Worm (Caenorhabditis elegans): Measurements from ENCODE around the gene C15C8.8.

C15C8.8 gene

ce11 chrV:12784861-12785260 lies 32.6 kb upstream of the C15C8.8 start, which contains the start of gene sre-20:
Gene sre-20, minus strand, starts transcription at chrV:12784961.
- TF ChIP-seq set-16 (GFP tag; IDR thresholded peaks at IDR 0.05): no peak

- peak; percentile 67 for TF ChIP-seq zfp-3 (GFP tag; conservative IDR thresholded peaks at IDR 0.05)
- TF ChIP-seq tag-97 (GFP tag; IDR thresholded peaks at IDR 0.05): no peak
- TF ChIP-seq aha-1 (tag): peak; percentile 82
- TF ChIP-seq zag-1 (tag; optimal IDR thresholded peaks at IDR 0.05): no peak
- TF ChIP-seq nhr-11 (tag; optimal IDR thresholded peaks at IDR 0.05): no peak
- no peak for TF ChIP-seq skn-1 (tag; optimal IDR thresholded peaks at IDR 0.05)
- TF ChIP-seq ZK337.2 (GFP tag; IDR thresholded peaks at IDR 0.05): no peak
- peak; percentile 55; the same call in 1 of the 2 replicates for TF ChIP-seq Y75B8A.6 (GFP tag; IDR thresholded peaks at IDR 0.05)
- TF ChIP-seq nhr-6 (tag; optimal IDR thresholded peaks at IDR 0.05): peak; percentile 73
- TF ChIP-seq daf-12 (tag; optimal IDR thresholded peaks at IDR 0.05): no peak
- TF ChIP-seq lin-29 (GFP tag; IDR thresholded peaks at IDR 0.05): peak; percentile 67
- peak; percentile 56 for TF ChIP-seq hlh-11 (tag; optimal IDR thresholded peaks at IDR 0.05)
- TF ChIP-seq nhr-25 (tag; optimal IDR thresholded peaks at IDR 0.05; ENCODE audit: borderline replicate concordance, insufficient read depth): no peak
- TF ChIP-seq R02D3.7 (tag; optimal IDR thresholded peaks at IDR 0.05): no peak
- peak; percentile 90; the same call in 1 of the 2 replicates for TF ChIP-seq F44E2.7 (GFP tag; IDR thresholded peaks at IDR 0.05)
- TF ChIP-seq vab-7 (GFP tag; IDR thresholded peaks at IDR 0.05): no peak
- no peak for TF ChIP-seq mdl-1 (tag; optimal IDR thresholded peaks at IDR 0.05)
- TF ChIP-seq nhr-77 (tag; optimal IDR thresholded peaks at IDR 0.05): no peak
- TF ChIP-seq ceh-32 (tag; optimal IDR thresholded peaks at IDR 0.05; ENCODE audit: poor library complexity): no peak
- no peak for TF ChIP-seq zip-2 (tag; optimal IDR thresholded peaks at IDR 0.05)
- peak; percentile 45 for TF ChIP-seq F10B5.3 (tag; optimal IDR thresholded peaks at IDR 0.05)
- peak; percentile 86 for TF ChIP-seq pha-4 (GFP tag; IDR thresholded peaks at IDR 0.05)
- no peak for TF ChIP-seq pha-4 (tag; optimal IDR thresholded peaks at IDR 0.05)
- peak; percentile 18 for TF ChIP-seq dpl-1 (GFP tag; optimal IDR thresholded peaks at IDR 0.05)
- peak; percentile 90 for TF ChIP-seq hmg-1.1 (GFP tag; IDR thresholded peaks at IDR 0.05)
- TF ChIP-seq dve-1 (tag; optimal IDR thresholded peaks at IDR 0.05; ENCODE audit: insufficient read depth): no peak
- no peak for TF ChIP-seq ztf-7 (tag; optimal IDR thresholded peaks at IDR 0.05)
- TF ChIP-seq nhr-41 (GFP tag; IDR thresholded peaks at IDR 0.05): no peak; the same call in 1 of the 2 replicates
- no peak for TF ChIP-seq nhr-10 (tag; optimal IDR thresholded peaks at IDR 0.05)
- peak; percentile 91 for TF ChIP-seq arid-1 (GFP tag; conservative IDR thresholded peaks at IDR 0.05)
- TF ChIP-seq Y5F2A.4 (GFP tag; optimal IDR thresholded peaks at IDR 0.05): peak; percentile 15
- TF ChIP-seq spr-1 (tag; optimal IDR thresholded peaks at IDR 0.05): peak; percentile 31
- peak; percentile 78 for TF ChIP-seq dmd-9 (GFP tag; IDR thresholded peaks at IDR 0.05)
- peak; percentile 21 for TF ChIP-seq nhr-28 (tag; optimal IDR thresholded peaks at IDR 0.05)
- no peak for TF ChIP-seq jun-1 (tag; optimal IDR thresholded peaks at IDR 0.05)
- TF ChIP-seq nhr-48 (tag; optimal IDR thresholded peaks at IDR 0.05): peak; percentile 0
- TF ChIP-seq lin-39 (tag; optimal IDR thresholded peaks at IDR 0.05): no peak
- no peak for TF ChIP-seq mep-1 (tag; optimal IDR thresholded peaks at IDR 0.05)
- no peak for TF ChIP-seq egl-27 (tag; optimal IDR thresholded peaks at IDR 0.05)
- peak in 1 of 2 experiments; percentile 80 for TF ChIP-seq unc-62 (GFP tag; optimal IDR thresholded peaks at IDR 0.05 in 1 of 2)
- no peak for TF ChIP-seq unc-62 (tag; optimal IDR thresholded peaks at IDR 0.05)
- no peak for TF ChIP-seq lin-38 (GFP tag; IDR thresholded peaks at IDR 0.05)
- peak; percentile 89; the same call in 1 of the 2 replicates for TF ChIP-seq dmd-8 (GFP tag; IDR thresholded peaks at IDR 0.05)
- TF ChIP-seq F26F4.8 (GFP tag; conservative IDR thresholded peaks at IDR 0.05): peak; percentile 75; the same call in 1 of the 2 replicates
- TF ChIP-seq spr-3 (GFP tag; optimal IDR thresholded peaks at IDR 0.05): peak; percentile 72
- TF ChIP-seq T20F7.1 (GFP tag; optimal IDR thresholded peaks at IDR 0.05): no peak
- no peak for TF ChIP-seq lin-15B (tag; optimal IDR thresholded peaks at IDR 0.05)
- no peak for TF ChIP-seq cey-2 (tag; optimal IDR thresholded peaks at IDR 0.05; ENCODE audit: borderline replicate concordance, insufficient read depth)
- peak; percentile 74 for TF ChIP-seq dmd-6 (GFP tag; IDR thresholded peaks at IDR 0.05)
Observed at ce11 chrV:12780248-12780647, 27.9 kb upstream of the C15C8.8 start.

All from whole organism, L4 larva.